Fruit fly (Drosophila melanogaster) whole organism, embryonic: Measurements from ENCODE around the gene Actn.

Source experiments
- Atf3 ChIP-seq: fragments of 200-800 bp; sonication (Bioruptor generic); optimal IDR thresholded peaks from 3 replicates; lab custom pipeline; 2016; ENCODE audit warnings: missing biosample characterization, missing genetic modification characterization
- BtbVII ChIP-seq: fragments of 200-800 bp; sonication (Bioruptor generic); optimal IDR thresholded peaks from 3 replicates; lab custom pipeline; 2017; ENCODE audit warnings: missing biosample characterization, mild to moderate bottlenecking, missing genetic modification characterization
- CG11085 ChIP-seq: fragments of 200-800 bp; sonication (Bioruptor generic); IDR thresholded peaks from 2 replicates; pipeline ENCODE4 v1.3.6; 2022; ENCODE audit warnings: missing biosample characterization, missing genetic modification characterization
- CG11504 ChIP-seq: fragments of 200-800 bp; sonication (Bioruptor generic); optimal IDR thresholded peaks from 3 replicates; lab custom pipeline; 2019; ENCODE audit warnings: missing biosample characterization, mild to moderate bottlenecking, missing genetic modification characterization, moderate library complexity
- CG11695 ChIP-seq: fragments of 200-800 bp; sonication (Bioruptor generic); IDR thresholded peaks from 3 replicates; pipeline ENCODE4 v1.3.6; 2022; ENCODE audit warnings: missing biosample characterization, missing genetic modification characterization
- CG14050 ChIP-seq: fragments of 200-800 bp; sonication (Bioruptor generic); IDR thresholded peaks from 3 replicates; pipeline ENCODE4 v1.3.6; 2022; ENCODE audit warnings: missing biosample characterization, missing genetic modification characterization
- CG14965 ChIP-seq: fragments of 200-800 bp; sonication (Bioruptor generic); optimal IDR thresholded peaks from 2 replicates; lab custom pipeline; 2016; ENCODE audit warnings: missing biosample characterization, missing genetic modification characterization, borderline replicate concordance
- CG15514 ChIP-seq: fragments of 200-800 bp; sonication (Bioruptor generic); optimal IDR thresholded peaks from 3 replicates; lab custom pipeline; 2017; ENCODE audit warnings: missing biosample characterization, missing genetic modification characterization, mild to moderate bottlenecking, moderate library complexity, missing genetic modification reagents
- CG17568 ChIP-seq: fragments of 200-800 bp; sonication (Bioruptor generic); optimal IDR thresholded peaks from 2 replicates; lab custom pipeline; 2018; ENCODE audit warnings: missing biosample characterization, mild to moderate bottlenecking, missing genetic modification characterization, moderate library complexity
- CG18619 ChIP-seq: fragments of 200-800 bp; sonication (Bioruptor generic); optimal IDR thresholded peaks from 3 replicates; lab custom pipeline; 2017; ENCODE audit warnings: missing biosample characterization, mild to moderate bottlenecking, missing genetic modification characterization
- CG18764 ChIP-seq: fragments of 200-800 bp; sonication (Bioruptor generic); optimal IDR thresholded peaks from 3 replicates; lab custom pipeline; 2016; ENCODE audit warnings: missing biosample characterization, missing genetic modification characterization
- CG31441 ChIP-seq: fragments of 200-800 bp; sonication (Bioruptor generic); IDR thresholded peaks from 2 replicates; pipeline ENCODE4 v1.3.6; 2022; ENCODE audit warnings: missing biosample characterization, missing genetic modification characterization
- CG3281 ChIP-seq: fragments of 200-800 bp; sonication (Bioruptor generic); optimal IDR thresholded peaks from 3 replicates; lab custom pipeline; 2017; ENCODE audit warnings: missing biosample characterization, mild to moderate bottlenecking, missing genetic modification characterization
- CG4282 ChIP-seq: fragments of 200-800 bp; sonication (Bioruptor generic); optimal IDR thresholded peaks from 2 replicates; lab custom pipeline; 2016; ENCODE audit warnings: missing biosample characterization, missing genetic modification characterization
- CG4424 ChIP-seq: fragments of 200-800 bp; sonication (Bioruptor generic); optimal IDR thresholded peaks from 3 replicates; lab custom pipeline; 2016; ENCODE audit warnings: missing biosample characterization, missing genetic modification characterization
- CG6683 ChIP-seq: fragments of 200-800 bp; sonication (Bioruptor generic); optimal IDR thresholded peaks from 2 replicates; lab custom pipeline; 2017; ENCODE audit warnings: missing biosample characterization, mild to moderate bottlenecking, missing genetic modification characterization, missing genetic modification reagents
- CG7745 ChIP-seq: fragments of 200-800 bp; sonication (Bioruptor generic); optimal IDR thresholded peaks from 2 replicates; lab custom pipeline; 2018; ENCODE audit warnings: missing biosample characterization, mild to moderate bottlenecking, missing genetic modification characterization, moderate library complexity
- CG8089 ChIP-seq: fragments of 200-800 bp; sonication (Bioruptor generic); optimal IDR thresholded peaks from 3 replicates; lab custom pipeline; 2016; ENCODE audit warnings: missing biosample characterization, missing genetic modification characterization
- CG9932 ChIP-seq: fragments of 200-800 bp; sonication (Bioruptor generic); IDR thresholded peaks from 2 replicates; pipeline ENCODE4 v1.3.6; 2022; ENCODE audit warnings: missing biosample characterization, missing genetic modification characterization
- Dll ChIP-seq: fragments of 200-800 bp; sonication (Bioruptor generic); IDR thresholded peaks from 4 replicates; pipeline ENCODE4 v1.3.6; 2022; ENCODE audit warnings: missing biosample characterization, missing genetic modification characterization; ENCODE audit not compliant: partially characterized antibody
- E2f2 ChIP-seq: fragments of 200-800 bp; sonication (Bioruptor generic); IDR thresholded peaks from 2 replicates; pipeline ENCODE4 v1.3.6; 2022; ENCODE audit warnings: missing biosample characterization, missing genetic modification characterization
- ERR ChIP-seq: fragments of 200-800 bp; sonication (Bioruptor generic); optimal IDR thresholded peaks from 2 replicates; lab custom pipeline; 2016; ENCODE audit warnings: missing biosample characterization, missing genetic modification characterization
- HLH4C ChIP-seq: fragments of 200-800 bp; sonication (Bioruptor generic); IDR thresholded peaks from 3 replicates; pipeline ENCODE4 v1.3.6; 2022; ENCODE audit warnings: missing biosample characterization, missing genetic modification characterization; ENCODE audit not compliant: partially characterized antibody
- Mad ChIP-seq: fragments of 200-800 bp; sonication (Bioruptor generic); optimal IDR thresholded peaks from 2 replicates; lab custom pipeline; 2016; ENCODE audit warnings: missing biosample characterization, missing genetic modification characterization
- Max ChIP-seq: fragments of 200-800 bp; sonication (Bioruptor generic); optimal IDR thresholded peaks from 2 replicates; lab custom pipeline; 2016; ENCODE audit warnings: missing biosample characterization, mild to moderate bottlenecking, missing genetic modification characterization
- Ptx1 ChIP-seq: fragments of 200-800 bp; sonication (Bioruptor generic); IDR thresholded peaks from 2 replicates; pipeline ENCODE4 v1.3.6; 2022; ENCODE audit warnings: missing biosample characterization, missing genetic modification characterization
- Side ChIP-seq: fragments of 200-800 bp; sonication (Bioruptor generic); optimal IDR thresholded peaks from 2 replicates; lab custom pipeline; 2016; ENCODE audit warnings: missing biosample characterization, missing genetic modification characterization
- Xrp1 ChIP-seq: fragments of 200-800 bp; sonication (Bioruptor generic); IDR thresholded peaks from 2 replicates; pipeline ENCODE4 v1.3.6; 2022; ENCODE audit warnings: missing biosample characterization, missing genetic modification characterization
- ash1 ChIP-seq: fragments of 200-800 bp; sonication (Bioruptor generic); optimal IDR thresholded peaks from 2 replicates; lab custom pipeline; 2018; ENCODE audit warnings: missing biosample characterization, mild to moderate bottlenecking, missing genetic modification characterization
- bigmax ChIP-seq: fragments of 200-800 bp; sonication (Bioruptor generic); optimal IDR thresholded peaks from 2 replicates; lab custom pipeline; 2018; ENCODE audit warnings: missing biosample characterization, mild to moderate bottlenecking, missing genetic modification characterization
- corto ChIP-seq: fragments of 200-800 bp; sonication (Bioruptor generic); optimal IDR thresholded peaks from 2 replicates; lab custom pipeline; 2016; ENCODE audit warnings: missing biosample characterization, mild to moderate bottlenecking, missing genetic modification characterization, moderate library complexity
- dpn ChIP-seq, 2 experiments: fragments of 200-800 bp; sonication (Bioruptor generic); optimal IDR thresholded peaks; 3 replicates each; lab custom pipeline; 2016; ENCODE audit warnings: missing biosample characterization in 2 of 2, missing genetic modification characterization in 2 of 2
- exex ChIP-seq: fragments of 200-800 bp; sonication (Bioruptor generic); optimal IDR thresholded peaks from 4 replicates; lab custom pipeline; 2018; ENCODE audit warnings: missing biosample characterization, mild to moderate bottlenecking, missing genetic modification characterization, moderate library complexity
- gce ChIP-seq: fragments of 200-800 bp; sonication (Bioruptor generic); IDR thresholded peaks from 3 replicates; pipeline ENCODE4 v1.3.6; 2022; ENCODE audit warnings: missing biosample characterization, missing genetic modification characterization
- gcm ChIP-seq: fragments of 200-800 bp; sonication (Bioruptor generic); optimal IDR thresholded peaks from 2 replicates; lab custom pipeline; 2019; ENCODE audit warnings: missing biosample characterization, mild to moderate bottlenecking, missing genetic modification characterization, moderate library complexity
- grau ChIP-seq: fragments of 200-800 bp; optimal IDR thresholded peaks from 3 replicates; lab custom pipeline; 2019; ENCODE audit warnings: missing biosample characterization, mild to moderate bottlenecking, missing genetic modification characterization, moderate library complexity
- kah ChIP-seq: fragments of 200-800 bp; sonication (Bioruptor generic); optimal IDR thresholded peaks from 2 replicates; lab custom pipeline; 2018; ENCODE audit warnings: missing biosample characterization, mild to moderate bottlenecking, missing genetic modification characterization
- kni ChIP-seq: fragments of 200-800 bp; sonication (Bioruptor generic); optimal IDR thresholded peaks from 3 replicates; lab custom pipeline; 2017; ENCODE audit warnings: mild to moderate bottlenecking, missing biosample characterization, missing genetic modification reagents, missing genetic modification characterization
- lilli ChIP-seq: fragments of 200-800 bp; sonication (Bioruptor generic); optimal IDR thresholded peaks from 3 replicates; lab custom pipeline; 2016; ENCODE audit warnings: missing biosample characterization, missing genetic modification characterization
- nom ChIP-seq: fragments of 200-800 bp; sonication (Bioruptor generic); optimal IDR thresholded peaks from 2 replicates; lab custom pipeline; 2017; ENCODE audit warnings: missing biosample characterization, missing genetic modification characterization, mild to moderate bottlenecking, moderate library complexity, missing genetic modification reagents
- odd ChIP-seq: fragments of 200-800 bp; sonication (Bioruptor generic); optimal IDR thresholded peaks from 2 replicates; lab custom pipeline; 2017; ENCODE audit warnings: missing biosample characterization, mild to moderate bottlenecking, missing genetic modification characterization
- pho ChIP-seq: fragments of 200-800 bp; sonication (Bioruptor generic); optimal IDR thresholded peaks from 2 replicates; lab custom pipeline; 2016; ENCODE audit warnings: missing biosample characterization, missing genetic modification characterization
- psq ChIP-seq: fragments of 200-800 bp; sonication (Bioruptor generic); optimal IDR thresholded peaks from 2 replicates; lab custom pipeline; 2017; ENCODE audit warnings: missing biosample characterization, missing genetic modification characterization
- sens ChIP-seq: fragments of 200-800 bp; sonication (Bioruptor generic); peaks from one replicate; lab custom pipeline; 2016; ENCODE audit warnings: missing biosample characterization, missing genetic modification characterization
- seq ChIP-seq: fragments of 200-800 bp; sonication (Bioruptor generic); IDR thresholded peaks from 2 replicates; pipeline ENCODE4 v1.3.6; 2022; ENCODE audit warnings: missing biosample characterization, missing genetic modification characterization
- shn ChIP-seq: fragments of 200-800 bp; sonication (Bioruptor generic); optimal IDR thresholded peaks from 3 replicates; lab custom pipeline; 2016; ENCODE audit warnings: missing biosample characterization, missing genetic modification characterization
- stc ChIP-seq: fragments of 200-800 bp; sonication (Bioruptor generic); IDR thresholded peaks from 2 replicates; pipeline ENCODE4 v1.3.6; 2022; ENCODE audit warnings: missing biosample characterization, missing genetic modification characterization
- stwl ChIP-seq: fragments of 200-800 bp; sonication (Bioruptor generic); optimal IDR thresholded peaks from 3 replicates; lab custom pipeline; 2018; ENCODE audit warnings: missing biosample characterization, mild to moderate bottlenecking, missing genetic modification characterization, moderate library complexity
- tio ChIP-seq: fragments of 200-800 bp; sonication (Bioruptor generic); optimal IDR thresholded peaks from 2 replicates; lab custom pipeline; 2017; ENCODE audit warnings: missing biosample characterization, missing genetic modification characterization, inconsistent platforms

Actn gene

dm6 chrX:1984175-1984973 lies 57.7 kb downstream of the Actn start (continued):
- TF ChIP-seq bigmax (GFP tag; lab: Kevin White, UChicago), result no peak
- no peak for TF ChIP-seq CG14965
- peak; percentile 75 for TF ChIP-seq CG18619
- TF ChIP-seq stc (GFP tag; lab: Robert Waterston, UW), result peak; percentile 85
- TF ChIP-seq CG11085 (GFP tag; lab: Robert Waterston, UW), result peak; percentile 35; the same call in 1 of the 2 replicates
- no peak for TF ChIP-seq stwl (tag; lab: Kevin White, UChicago)
- peak; percentile 41 for TF ChIP-seq CG8089 (GFP tag; lab: Kevin White, UChicago)
- TF ChIP-seq lilli (GFP tag; lab: Kevin White, UChicago), result peak; percentile 70
- TF ChIP-seq CG31441, result peak; percentile 84
- TF ChIP-seq CG15514 (GFP tag; lab: Kevin White, UChicago), result peak; percentile 4
- peak; percentile 52; the same call in 1 of the 3 replicates for TF ChIP-seq CG11695 (GFP tag; lab: Robert Waterston, UW)
- TF ChIP-seq CG6683 (GFP tag; lab: Kevin White, UChicago), result no peak
- peak; percentile 5 for TF ChIP-seq BtbVII (GFP tag; lab: Kevin White, UChicago)
- peak; percentile 61 for TF ChIP-seq CG9932
- peak; percentile 54 for TF ChIP-seq CG3281 (GFP tag; lab: Kevin White, UChicago)
- TF ChIP-seq CG17568 (GFP tag; lab: Kevin White, UChicago), result peak; percentile 32
- peak; percentile 34 for TF ChIP-seq psq (GFP tag; lab: Kevin White, UChicago)
- peak; percentile 63 for TF ChIP-seq odd (GFP tag; lab: Kevin White, UChicago)
- peak; percentile 56 for TF ChIP-seq CG14050 (GFP tag; lab: Robert Waterston, UW)
- no peak for TF ChIP-seq CG4282 (GFP tag; lab: Kevin White, UChicago)
- peak; percentile 12 for TF ChIP-seq kah
- no peak for TF ChIP-seq ERR
- no peak for TF ChIP-seq Max (GFP tag; lab: Kevin White, UChicago)
- TF ChIP-seq grau (tag; lab: Kevin White, UChicago), result peak; percentile 81
- TF ChIP-seq ash1 (GFP tag; lab: Kevin White, UChicago), result no peak
- TF ChIP-seq E2f2 (GFP tag; lab: Robert Waterston, UW), result peak; percentile 57; the same call in 1 of the 2 replicates
- peak; percentile 51 to 63 for TF ChIP-seq dpn (GFP tag; optimal IDR thresholded peaks at IDR 0.05; lab: Kevin White, UChicago)
- TF ChIP-seq corto, result no peak
- TF ChIP-seq Atf3 (GFP tag; lab: Kevin White, UChicago), result peak; percentile 80
- no peak for TF ChIP-seq HLH4C (GFP tag; lab: Robert Waterston, UW)
- no peak for TF ChIP-seq kni (GFP tag; lab: Kevin White, UChicago)
- peak; percentile 83 for TF ChIP-seq Ptx1 (GFP tag; lab: Robert Waterston, UW)
- peak; percentile 85 for TF ChIP-seq CG11504 (tag; lab: Kevin White, UChicago)
- peak; percentile 95 for TF ChIP-seq sens (GFP tag; lab: Kevin White, UChicago)
- no peak for TF ChIP-seq Dll (GFP tag; lab: Robert Waterston, UW)
- TF ChIP-seq CG18764 (GFP tag; lab: Kevin White, UChicago), result peak; percentile 54
- no peak for TF ChIP-seq gce (GFP tag; lab: Robert Waterston, UW)
- TF ChIP-seq shn (GFP tag; lab: Kevin White, UChicago), result peak; percentile 86
- peak; percentile 63; the same call in 1 of the 2 replicates for TF ChIP-seq Xrp1 (GFP tag; lab: Robert Waterston, UW)
- TF ChIP-seq gcm (GFP tag; lab: Kevin White, UChicago), result peak; percentile 80
- no peak for TF ChIP-seq nom (GFP tag; lab: Kevin White, UChicago)
- no peak for TF ChIP-seq CG7745 (tag; lab: Kevin White, UChicago)
- TF ChIP-seq CG4424, result peak; percentile 39
- peak; percentile 46 for TF ChIP-seq Mad (GFP tag; lab: Kevin White, UChicago)
- no peak for TF ChIP-seq exex (tag; lab: Kevin White, UChicago)
- TF ChIP-seq tio (GFP tag; lab: Kevin White, UChicago), result peak; percentile 47
- peak; percentile 85 for TF ChIP-seq seq
- peak; percentile 2 for TF ChIP-seq Side (GFP tag; lab: Kevin White, UChicago)
- TF ChIP-seq pho (GFP tag; lab: Kevin White, UChicago), result peak; percentile 73
